Fruit fly (Drosophila melanogaster) whole organism, embryonic: Measurements from ENCODE around the gene PGRP-LF.

ENCODE experiments used
- CG10147 ChIP-seq: fragments of 200-800 bp; sonication (Bioruptor generic); optimal IDR thresholded peaks from 2 replicates; lab custom pipeline; 2019; ENCODE audit warnings: missing biosample characterization, mild to moderate bottlenecking, missing genetic modification characterization, moderate library complexity
- CG10565 ChIP-seq: fragments of 200-800 bp; sonication (Bioruptor generic); optimal IDR thresholded peaks from 3 replicates; lab custom pipeline; 2016; ENCODE audit warnings: missing biosample characterization, mild to moderate bottlenecking, missing genetic modification characterization
- CG12219 ChIP-seq: fragments of 200-800 bp; sonication (Bioruptor generic); optimal IDR thresholded peaks from 3 replicates; lab custom pipeline; 2018; ENCODE audit warnings: missing biosample characterization, mild to moderate bottlenecking, missing genetic modification characterization
- CG14710 ChIP-seq: fragments of 200-800 bp; sonication (Bioruptor generic); optimal IDR thresholded peaks from 3 replicates; lab custom pipeline; 2019; ENCODE audit warnings: missing biosample characterization, mild to moderate bottlenecking, missing genetic modification characterization, moderate library complexity
- CG14860 ChIP-seq: fragments of 200-800 bp; sonication (Bioruptor generic); IDR thresholded peaks from 3 replicates; pipeline ENCODE4 v1.3.6; 2022; ENCODE audit warnings: missing biosample characterization, missing genetic modification characterization; ENCODE audit not compliant: partially characterized antibody
- CG15011 ChIP-seq: fragments of 200-800 bp; sonication (Bioruptor generic); optimal IDR thresholded peaks from 3 replicates; lab custom pipeline; 2018; ENCODE audit warnings: missing biosample characterization, mild to moderate bottlenecking, missing genetic modification characterization
- CG17361 ChIP-seq: fragments of 200-800 bp; sonication (Bioruptor generic); IDR thresholded peaks from 3 replicates; pipeline ENCODE4 v1.3.6; 2022; ENCODE audit warnings: missing biosample characterization, missing genetic modification characterization
- CG17829 ChIP-seq: fragments of 200-800 bp; optimal IDR thresholded peaks from 2 replicates; lab custom pipeline; 2019; ENCODE audit warnings: missing biosample characterization, mild to moderate bottlenecking, missing genetic modification characterization, moderate library complexity
- CG18011 ChIP-seq: fragments of 200-800 bp; sonication (Bioruptor generic); optimal IDR thresholded peaks from 2 replicates; lab custom pipeline; 2017; ENCODE audit warnings: missing biosample characterization, missing genetic modification characterization, mild to moderate bottlenecking, moderate library complexity, missing genotype
- CG18262 ChIP-seq: fragments of 200-800 bp; optimal IDR thresholded peaks from 3 replicates; lab custom pipeline; 2019; ENCODE audit warnings: missing biosample characterization, mild to moderate bottlenecking, missing genetic modification characterization, moderate library complexity
- CG34224 ChIP-seq: fragments of 200-800 bp; sonication (Bioruptor generic); IDR thresholded peaks from 3 replicates; pipeline ENCODE4 v1.3.6; 2022; ENCODE audit warnings: missing biosample characterization, missing genetic modification characterization; ENCODE audit not compliant: partially characterized antibody
- CG4360 ChIP-seq: fragments of 200-800 bp; sonication (Bioruptor generic); IDR thresholded peaks from 2 replicates; pipeline ENCODE4 v1.3.6; 2022; ENCODE audit warnings: missing biosample characterization, missing genetic modification characterization
- CG7745 ChIP-seq: fragments of 200-800 bp; sonication (Bioruptor generic); optimal IDR thresholded peaks from 2 replicates; lab custom pipeline; 2018; ENCODE audit warnings: missing biosample characterization, mild to moderate bottlenecking, missing genetic modification characterization, moderate library complexity
- CG8089 ChIP-seq: fragments of 200-800 bp; sonication (Bioruptor generic); optimal IDR thresholded peaks from 3 replicates; lab custom pipeline; 2016; ENCODE audit warnings: missing biosample characterization, missing genetic modification characterization
- CG8281 ChIP-seq: fragments of 200-800 bp; sonication (Bioruptor generic); optimal IDR thresholded peaks from 2 replicates; lab custom pipeline; 2018; ENCODE audit warnings: missing biosample characterization, mild to moderate bottlenecking, missing genetic modification characterization, moderate library complexity
- CG9215 ChIP-seq: fragments of 200-800 bp; sonication (Bioruptor generic); IDR thresholded peaks from 2 replicates; pipeline ENCODE4 v1.3.6; 2022; ENCODE audit warnings: missing biosample characterization, missing genetic modification characterization
- Dad ChIP-seq: fragments of 200-800 bp; sonication (Bioruptor generic); optimal IDR thresholded peaks from 3 replicates; lab custom pipeline; 2016; ENCODE audit warnings: missing biosample characterization, missing genetic modification characterization
- Dip2 ChIP-seq: fragments of 200-800 bp; sonication (Bioruptor generic); IDR thresholded peaks from 2 replicates; pipeline ENCODE4 v1.3.6; 2022; ENCODE audit warnings: missing biosample characterization, missing genetic modification characterization
- Dll ChIP-seq: fragments of 200-800 bp; sonication (Bioruptor generic); IDR thresholded peaks from 4 replicates; pipeline ENCODE4 v1.3.6; 2022; ENCODE audit warnings: missing biosample characterization, missing genetic modification characterization; ENCODE audit not compliant: partially characterized antibody
- Doc3 ChIP-seq: fragments of 200-800 bp; sonication (Bioruptor generic); IDR thresholded peaks from 3 replicates; pipeline ENCODE4 v1.3.6; 2022; ENCODE audit warnings: missing biosample characterization, missing genetic modification characterization; ENCODE audit not compliant: partially characterized antibody
- Ets65A ChIP-seq: fragments of 200-800 bp; sonication (Bioruptor generic); peaks from one replicate; lab custom pipeline; 2016; ENCODE audit warnings: missing biosample characterization, missing genetic modification characterization
- HLH3B ChIP-seq: fragments of 200-800 bp; sonication (Bioruptor generic); IDR thresholded peaks from 2 replicates; pipeline ENCODE4 v1.3.6; 2022; ENCODE audit warnings: missing biosample characterization, missing genetic modification characterization
- HLH4C ChIP-seq: fragments of 200-800 bp; sonication (Bioruptor generic); IDR thresholded peaks from 3 replicates; pipeline ENCODE4 v1.3.6; 2022; ENCODE audit warnings: missing biosample characterization, missing genetic modification characterization; ENCODE audit not compliant: partially characterized antibody
- Kr ChIP-seq: fragments of 200-800 bp; sonication (Bioruptor generic); optimal IDR thresholded peaks from 2 replicates; lab custom pipeline; 2017; ENCODE audit warnings: missing biosample characterization, mild to moderate bottlenecking, missing genetic modification characterization
- Scr ChIP-seq: fragments of 200-800 bp; sonication (Bioruptor generic); IDR thresholded peaks from 2 replicates; pipeline ENCODE4 v1.3.6; 2022; ENCODE audit warnings: missing biosample characterization, missing genetic modification characterization; ENCODE audit not compliant: partially characterized antibody
- Usf ChIP-seq: fragments of 200-800 bp; sonication (Bioruptor generic); optimal IDR thresholded peaks from 2 replicates; lab custom pipeline; 2017; ENCODE audit warnings: missing genotype, missing biosample characterization, missing genetic modification characterization
- ap ChIP-seq: fragments of 200-800 bp; sonication (Bioruptor generic); IDR thresholded peaks from 2 replicates; pipeline ENCODE4 v1.3.6; 2022; ENCODE audit warnings: missing biosample characterization, missing genetic modification characterization
- bab2 ChIP-seq: fragments of 200-800 bp; sonication (Bioruptor generic); optimal IDR thresholded peaks from 2 replicates; lab custom pipeline; 2016; ENCODE audit warnings: missing biosample characterization, missing genetic modification characterization
- bbx ChIP-seq: fragments of 200-800 bp; sonication (Bioruptor generic); IDR thresholded peaks from 2 replicates; pipeline ENCODE4 v1.3.6; 2022; ENCODE audit warnings: missing biosample characterization, missing genetic modification characterization; ENCODE audit not compliant: partially characterized antibody
- bowl ChIP-seq: fragments of 200-800 bp; sonication (Bioruptor generic); IDR thresholded peaks from 2 replicates; pipeline ENCODE4 v1.3.6; 2022; ENCODE audit warnings: missing biosample characterization, missing genetic modification characterization
- cato ChIP-seq: fragments of 200-800 bp; sonication (Bioruptor generic); optimal IDR thresholded peaks from 2 replicates; lab custom pipeline; 2016; ENCODE audit warnings: missing biosample characterization, missing genetic modification characterization, borderline replicate concordance
- crol ChIP-seq: fragments of 200-800 bp; sonication (Bioruptor generic); IDR thresholded peaks from 2 replicates; pipeline ENCODE4 v1.3.6; 2022; ENCODE audit warnings: missing biosample characterization, missing genetic modification characterization
- cwo ChIP-seq: fragments of 200-800 bp; sonication (Bioruptor generic); optimal IDR thresholded peaks from 3 replicates; lab custom pipeline; 2017; ENCODE audit warnings: missing biosample characterization, missing genetic modification characterization, mild to moderate bottlenecking, moderate library complexity, missing genetic modification reagents
- emc ChIP-seq: fragments of 200-800 bp; sonication (Bioruptor generic); optimal IDR thresholded peaks from 2 replicates; lab custom pipeline; 2016; ENCODE audit warnings: missing biosample characterization, missing genetic modification characterization
- fu2 ChIP-seq: fragments of 200-800 bp; sonication (Bioruptor generic); optimal IDR thresholded peaks from 2 replicates; lab custom pipeline; 2016; ENCODE audit warnings: missing biosample characterization, missing genetic modification characterization
- gem ChIP-seq: fragments of 200-800 bp; sonication (Bioruptor generic); optimal IDR thresholded peaks from 2 replicates; lab custom pipeline; 2019; ENCODE audit warnings: missing biosample characterization, mild to moderate bottlenecking, missing genetic modification characterization, moderate library complexity
- grn ChIP-seq: fragments of 200-800 bp; sonication (Bioruptor generic); optimal IDR thresholded peaks from 3 replicates; lab custom pipeline; 2017; ENCODE audit warnings: missing biosample characterization, missing genetic modification characterization
- ken ChIP-seq: fragments of 200-800 bp; sonication (Bioruptor generic); IDR thresholded peaks from 3 replicates; pipeline ENCODE4 v1.3.6; 2022; ENCODE audit warnings: missing biosample characterization, missing genetic modification characterization
- lbe ChIP-seq: fragments of 200-800 bp; sonication (Bioruptor generic); optimal IDR thresholded peaks from 2 replicates; lab custom pipeline; 2016; ENCODE audit warnings: missing biosample characterization, mild to moderate bottlenecking, missing genetic modification characterization
- odd ChIP-seq: fragments of 200-800 bp; sonication (Bioruptor generic); optimal IDR thresholded peaks from 2 replicates; lab custom pipeline; 2017; ENCODE audit warnings: missing biosample characterization, mild to moderate bottlenecking, missing genetic modification characterization
- pho ChIP-seq: fragments of 200-800 bp; sonication (Bioruptor generic); optimal IDR thresholded peaks from 2 replicates; lab custom pipeline; 2016; ENCODE audit warnings: missing biosample characterization, missing genetic modification characterization
- phol ChIP-seq: fragments of 200-800 bp; sonication (Bioruptor generic); optimal IDR thresholded peaks from 3 replicates; lab custom pipeline; 2018; ENCODE audit warnings: missing biosample characterization, mild to moderate bottlenecking, missing genetic modification characterization, moderate library complexity
- sc ChIP-seq, 3 experiments: fragments of >200 bp in 2 of 3; fragments of 200-800 bp in 1 of 3; sonication (Bioruptor generic) in 1 of 3; optimal IDR thresholded peaks; 2 replicates in 2 of 3; 3 replicates in 1 of 3; lab custom pipeline; 2017; ENCODE audit warnings: mild to moderate bottlenecking in 1 of 3, missing biosample characterization in 1 of 3, missing genetic modification characterization in 1 of 3, missing genetic modification reagents in 1 of 3
- sd ChIP-seq: fragments of 200-800 bp; sonication (Bioruptor generic); optimal IDR thresholded peaks from 3 replicates; lab custom pipeline; 2018; ENCODE audit warnings: missing biosample characterization, mild to moderate bottlenecking, missing genetic modification characterization, moderate library complexity
- tll ChIP-seq, 2 experiments: fragments of 200-800 bp in 1 of 2; fragments of >200 bp in 1 of 2; sonication (Bioruptor generic) in 1 of 2; optimal IDR thresholded peaks; 2 replicates each; lab custom pipeline; 2017 to 2019; ENCODE audit warnings: missing biosample characterization in 2 of 2, missing genetic modification characterization in 2 of 2, mild to moderate bottlenecking in 1 of 2, moderate library complexity in 1 of 2
- trh ChIP-seq: fragments of 200-800 bp; sonication (Bioruptor generic); optimal IDR thresholded peaks from 2 replicates; lab custom pipeline; 2016; ENCODE audit warnings: missing biosample characterization, missing genetic modification characterization
- tup ChIP-seq: fragments of 200-800 bp; sonication (Bioruptor generic); optimal IDR thresholded peaks from 2 replicates; lab custom pipeline; 2016; ENCODE audit warnings: missing biosample characterization, mild to moderate bottlenecking, missing genetic modification characterization, moderate library complexity
- vfl ChIP-seq: fragments of 200-800 bp; sonication (Bioruptor generic); optimal IDR thresholded peaks from 2 replicates; lab custom pipeline; 2016; ENCODE audit warnings: missing biosample characterization, missing genetic modification characterization
- wor ChIP-seq: fragments of 200-800 bp; sonication (Bioruptor generic); IDR thresholded peaks from 2 replicates; pipeline ENCODE4 v1.3.6; 2022; ENCODE audit warnings: missing biosample characterization, missing genetic modification characterization

The PGRP-LF gene

DNA sequence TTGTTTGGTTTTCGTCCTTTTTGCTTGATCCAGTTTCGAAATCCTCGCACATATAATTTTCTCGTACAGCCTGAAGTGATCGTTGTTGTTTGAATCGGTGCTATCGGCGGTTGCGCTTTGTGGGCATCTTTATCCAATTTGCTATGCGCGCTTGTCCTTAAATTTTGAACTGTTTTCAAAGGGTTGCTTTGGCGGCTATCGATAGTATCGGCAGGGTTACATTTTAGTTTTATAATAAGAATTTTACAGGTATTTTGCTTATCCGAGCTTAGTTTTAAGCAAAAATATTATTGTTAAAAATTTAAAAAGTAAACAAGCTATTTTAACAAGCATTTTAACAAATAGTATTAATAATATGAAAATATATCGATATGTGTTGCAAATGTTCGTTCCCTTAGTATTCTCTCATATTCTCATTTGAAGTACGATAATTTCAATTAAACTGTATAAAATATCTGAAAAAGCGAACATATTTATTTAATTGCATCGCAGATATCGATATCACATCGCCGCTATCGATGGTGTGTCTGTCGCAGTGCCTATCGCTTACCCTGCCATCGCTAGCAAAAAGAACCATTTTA lies 17.5 kb downstream of the PGRP-LF start, which contains the start of the genes Klp67A and CG4452 (continued):
- TF ChIP-seq gem: no peak
- TF ChIP-seq CG8281 (tag; lab: Kevin White, UChicago): no peak
- no peak for TF ChIP-seq Usf
- TF ChIP-seq crol (GFP tag; lab: Robert Waterston, UW): no peak
- TF ChIP-seq CG4360 (GFP tag; lab: Robert Waterston, UW): no peak
- TF ChIP-seq CG10565 (GFP tag; lab: Kevin White, UChicago): no peak
- peak; percentile 92 for TF ChIP-seq HLH4C (GFP tag; lab: Robert Waterston, UW)
- no peak for TF ChIP-seq tup (GFP tag; lab: Kevin White, UChicago)
- no peak for TF ChIP-seq grn (GFP tag; lab: Kevin White, UChicago)
- no peak for TF ChIP-seq Kr (GFP tag; lab: Kevin White, UChicago)
- TF ChIP-seq tll (GFP tag; optimal IDR thresholded peaks at IDR 0.05; lab: Kevin White, UChicago): peak in 1 of 2 experiments; percentile 22
- no peak for TF ChIP-seq Ets65A
- TF ChIP-seq CG8089 (GFP tag; lab: Kevin White, UChicago): no peak
- TF ChIP-seq ken (GFP tag; lab: Robert Waterston, UW): 0 out of 3 replicates have a peak, but pooled peaks have one; percentile 5
- TF ChIP-seq sd: no peak
- no peak for TF ChIP-seq fu2
- TF ChIP-seq bbx (GFP tag; lab: Robert Waterston, UW): peak; percentile 86
- peak; percentile 71 for TF ChIP-seq CG17829 (tag; lab: Kevin White, UChicago)
- peak; percentile 97 for TF ChIP-seq Scr
- TF ChIP-seq bab2 (GFP tag; lab: Kevin White, UChicago): peak; percentile 20
- TF ChIP-seq lbe (GFP tag; lab: Kevin White, UChicago): peak; percentile 47
- TF ChIP-seq CG7745 (tag; lab: Kevin White, UChicago): no peak
- peak; percentile 61 for TF ChIP-seq vfl (GFP tag; lab: Kevin White, UChicago)
- TF ChIP-seq cato (GFP tag; lab: Kevin White, UChicago): peak; percentile 36
- no peak for TF ChIP-seq Dip2 (GFP tag; lab: Robert Waterston, UW)
- TF ChIP-seq bowl (GFP tag; lab: Robert Waterston, UW): no peak
- TF ChIP-seq CG14710: peak; percentile 90
- TF ChIP-seq Dll: peak; percentile 96
- TF ChIP-seq CG34224 (GFP tag; lab: Robert Waterston, UW): peak; percentile 89
- no peak for TF ChIP-seq sc (optimal IDR thresholded peaks at IDR 0.05; lab: Kevin White, UChicago)
- peak; percentile 47 for TF ChIP-seq sc (GFP tag; optimal IDR thresholded peaks at IDR 0.05; lab: Kevin White, UChicago)
- no peak for TF ChIP-seq CG12219
- peak; percentile 94 for TF ChIP-seq CG14860
- no peak for TF ChIP-seq odd
- peak; percentile 78; the same call in 2 of the 3 replicates for TF ChIP-seq CG17361
- peak; percentile 43 for TF ChIP-seq pho (GFP tag; lab: Kevin White, UChicago)
- no peak for TF ChIP-seq trh
- 0 out of 2 replicates have a peak, but pooled peaks have one; percentile 24 for TF ChIP-seq CG9215 (GFP tag; lab: Robert Waterston, UW)
- no peak for TF ChIP-seq Dad (GFP tag; lab: Kevin White, UChicago)
- TF ChIP-seq Doc3 (GFP tag; lab: Robert Waterston, UW): peak; percentile 92
- TF ChIP-seq CG18011 (GFP tag; lab: Kevin White, UChicago): peak; percentile 11
- no peak for TF ChIP-seq wor
- peak; percentile 42 for TF ChIP-seq CG10147
- no peak for TF ChIP-seq emc (GFP tag; lab: Kevin White, UChicago)
- TF ChIP-seq phol (tag; lab: Kevin White, UChicago): peak; percentile 85
- TF ChIP-seq HLH3B (GFP tag; lab: Robert Waterston, UW): no peak
- TF ChIP-seq ap (GFP tag; lab: Robert Waterston, UW): no peak
- TF ChIP-seq CG15011 (GFP tag; lab: Kevin White, UChicago): no peak
- TF ChIP-seq CG18262 (tag; lab: Kevin White, UChicago): peak; percentile 68
- TF ChIP-seq cwo (GFP tag; lab: Kevin White, UChicago): no peak
